Fruit fly (Drosophila melanogaster) whole organism, embryonic: Measurements from ENCODE around the gene CG17264.

Source experiments
- CG10274 ChIP-seq: fragments of 200-800 bp; sonication (Bioruptor generic); optimal IDR thresholded peaks from 3 replicates; lab custom pipeline; 2017; ENCODE audit warnings: missing biosample characterization, mild to moderate bottlenecking, missing genetic modification characterization
- CG10979 ChIP-seq: fragments of 200-800 bp; sonication (Bioruptor generic); optimal IDR thresholded peaks from 2 replicates; lab custom pipeline; 2018; ENCODE audit warnings: missing biosample characterization, mild to moderate bottlenecking, missing genetic modification characterization, moderate library complexity
- CG11456 ChIP-seq: fragments of 200-800 bp; sonication (Bioruptor generic); IDR thresholded peaks from 3 replicates; pipeline ENCODE4 v1.3.6; 2022; ENCODE audit warnings: missing biosample characterization, missing genetic modification characterization
- CG11695 ChIP-seq: fragments of 200-800 bp; sonication (Bioruptor generic); IDR thresholded peaks from 3 replicates; pipeline ENCODE4 v1.3.6; 2022; ENCODE audit warnings: missing biosample characterization, missing genetic modification characterization
- CG12942 ChIP-seq: fragments of 200-800 bp; sonication (Bioruptor generic); optimal IDR thresholded peaks from 3 replicates; lab custom pipeline; 2016; ENCODE audit warnings: missing biosample characterization, missing genetic modification characterization
- CG14710 ChIP-seq: fragments of 200-800 bp; sonication (Bioruptor generic); optimal IDR thresholded peaks from 3 replicates; lab custom pipeline; 2019; ENCODE audit warnings: missing biosample characterization, mild to moderate bottlenecking, missing genetic modification characterization, moderate library complexity
- CG15073 ChIP-seq: fragments of 200-800 bp; sonication (Bioruptor generic); optimal IDR thresholded peaks from 2 replicates; lab custom pipeline; 2016; ENCODE audit warnings: missing biosample characterization, missing genetic modification characterization
- CG1602 ChIP-seq: fragments of 200-800 bp; sonication (Bioruptor generic); optimal IDR thresholded peaks from 3 replicates; lab custom pipeline; 2016; ENCODE audit warnings: missing biosample characterization, missing genetic modification characterization
- CG16779 ChIP-seq: fragments of 200-800 bp; sonication (Bioruptor generic); IDR thresholded peaks from 2 replicates; pipeline ENCODE4 v1.3.6; 2022; ENCODE audit warnings: missing biosample characterization, missing genetic modification characterization
- CG17912 ChIP-seq: fragments of 200-800 bp; sonication (Bioruptor generic); optimal IDR thresholded peaks from 2 replicates; lab custom pipeline; 2018; ENCODE audit warnings: missing biosample characterization, mild to moderate bottlenecking, missing genetic modification characterization
- CG2120 ChIP-seq: fragments of 200-800 bp; sonication (Bioruptor generic); optimal IDR thresholded peaks from 3 replicates; lab custom pipeline; 2016; ENCODE audit warnings: missing biosample characterization, missing genetic modification characterization
- CG2889 ChIP-seq: fragments of 200-800 bp; sonication (Bioruptor generic); IDR thresholded peaks from 3 replicates; pipeline ENCODE4 v1.3.6; 2022; ENCODE audit warnings: missing biosample characterization, missing genetic modification characterization
- CG30431 ChIP-seq: fragments of 200-800 bp; sonication (Bioruptor generic); optimal IDR thresholded peaks from 2 replicates; lab custom pipeline; 2017; ENCODE audit warnings: missing biosample characterization, missing genetic modification characterization
- CG33557 ChIP-seq: fragments of 200-800 bp; sonication (Bioruptor generic); optimal IDR thresholded peaks from 2 replicates; lab custom pipeline; 2019; ENCODE audit warnings: missing biosample characterization, mild to moderate bottlenecking, missing genetic modification characterization, moderate library complexity
- CG34376 ChIP-seq: fragments of 200-800 bp; sonication (Bioruptor generic); optimal IDR thresholded peaks from 2 replicates; lab custom pipeline; 2018; ENCODE audit warnings: missing biosample characterization, mild to moderate bottlenecking, missing genetic modification characterization
- CG3838 ChIP-seq: fragments of 200-800 bp; sonication (Bioruptor generic); optimal IDR thresholded peaks from 3 replicates; lab custom pipeline; 2016; ENCODE audit warnings: missing biosample characterization, missing genetic modification characterization
- CG4404 ChIP-seq: fragments of 200-800 bp; sonication (Bioruptor generic); IDR thresholded peaks from 2 replicates; pipeline ENCODE4 v1.3.6; 2022; ENCODE audit warnings: missing biosample characterization, missing genetic modification characterization
- CG4424 ChIP-seq: fragments of 200-800 bp; sonication (Bioruptor generic); optimal IDR thresholded peaks from 3 replicates; lab custom pipeline; 2016; ENCODE audit warnings: missing biosample characterization, missing genetic modification characterization
- CG9437 ChIP-seq: fragments of 200-800 bp; sonication (Bioruptor generic); optimal IDR thresholded peaks from 2 replicates; lab custom pipeline; 2018; ENCODE audit warnings: missing biosample characterization, mild to moderate bottlenecking, missing genetic modification characterization
- D ChIP-seq, 2 experiments: fragments of 200-800 bp in 1 of 2; fragments of >200 bp in 1 of 2; sonication (Bioruptor generic) in 1 of 2; optimal IDR thresholded peaks; 2 replicates in 1 of 2; 3 replicates in 1 of 2; lab custom pipeline; 2017; ENCODE audit warnings: mild to moderate bottlenecking in 1 of 2, missing biosample characterization in 1 of 2, missing genetic modification characterization in 1 of 2, missing genetic modification reagents in 1 of 2
- ERR ChIP-seq: fragments of 200-800 bp; sonication (Bioruptor generic); optimal IDR thresholded peaks from 2 replicates; lab custom pipeline; 2016; ENCODE audit warnings: missing biosample characterization, missing genetic modification characterization
- Gsc ChIP-seq: fragments of 200-800 bp; sonication (Bioruptor generic); IDR thresholded peaks from 2 replicates; pipeline ENCODE4 v1.3.6; 2022; ENCODE audit warnings: missing biosample characterization, missing genetic modification characterization
- Gug ChIP-seq: fragments of 200-800 bp; sonication (Bioruptor generic); IDR thresholded peaks from 4 replicates; pipeline ENCODE4 v1.3.6; 2022; ENCODE audit warnings: missing biosample characterization, missing genetic modification characterization
- Kr ChIP-seq: fragments of 200-800 bp; sonication (Bioruptor generic); optimal IDR thresholded peaks from 2 replicates; lab custom pipeline; 2017; ENCODE audit warnings: missing biosample characterization, mild to moderate bottlenecking, missing genetic modification characterization
- Lim3 ChIP-seq: fragments of 200-800 bp; sonication (Bioruptor generic); IDR thresholded peaks from 2 replicates; pipeline ENCODE4 v1.3.6; 2022; ENCODE audit warnings: missing biosample characterization, missing genetic modification characterization
- Meics ChIP-seq: fragments of 200-800 bp; sonication (Bioruptor generic); optimal IDR thresholded peaks from 2 replicates; lab custom pipeline; 2017; ENCODE audit warnings: missing biosample characterization, mild to moderate bottlenecking, missing genetic modification characterization
- Nf-YB ChIP-seq: fragments of 200-800 bp; sonication (Bioruptor generic); optimal IDR thresholded peaks from 3 replicates; lab custom pipeline; 2019; ENCODE audit warnings: missing biosample characterization, mild to moderate bottlenecking, missing genetic modification characterization, moderate library complexity
- Sry-β ChIP-seq: fragments of 200-800 bp; sonication (Bioruptor generic); optimal IDR thresholded peaks from 2 replicates; lab custom pipeline; 2018; ENCODE audit warnings: missing biosample characterization, mild to moderate bottlenecking, missing genetic modification characterization, moderate library complexity
- Tbp ChIP-seq: fragments of >200 bp; optimal IDR thresholded peaks from 2 replicates; lab custom pipeline; 2018; ENCODE audit warnings: missing biosample characterization, missing genetic modification characterization
- ab ChIP-seq: fragments of 200-800 bp; sonication (Bioruptor generic); optimal IDR thresholded peaks from 2 replicates; lab custom pipeline; 2016; ENCODE audit warnings: missing biosample characterization, missing genetic modification characterization
- aop ChIP-seq: fragments of 200-800 bp; sonication (Bioruptor generic); IDR thresholded peaks from 2 replicates; pipeline ENCODE4 v1.3.6; 2022; ENCODE audit warnings: missing biosample characterization, missing genetic modification characterization
- bowl ChIP-seq: fragments of 200-800 bp; sonication (Bioruptor generic); IDR thresholded peaks from 2 replicates; pipeline ENCODE4 v1.3.6; 2022; ENCODE audit warnings: missing biosample characterization, missing genetic modification characterization
- da ChIP-seq: fragments of 200-800 bp; sonication (Bioruptor generic); optimal IDR thresholded peaks from 2 replicates; lab custom pipeline; 2016; ENCODE audit warnings: missing biosample characterization, missing genetic modification characterization
- dm ChIP-seq: fragments of 200-800 bp; sonication (Bioruptor generic); optimal IDR thresholded peaks from 3 replicates; lab custom pipeline; 2016; ENCODE audit warnings: missing biosample characterization, missing genetic modification characterization
- fd96Cb ChIP-seq: fragments of 200-800 bp; sonication (Bioruptor generic); optimal IDR thresholded peaks from 2 replicates; lab custom pipeline; 2018; ENCODE audit warnings: missing biosample characterization, mild to moderate bottlenecking, missing genetic modification characterization, moderate library complexity
- hb ChIP-seq: fragments of 200-800 bp; sonication (Bioruptor generic); IDR thresholded peaks from 3 replicates; pipeline ENCODE4 v1.3.6; 2022; ENCODE audit warnings: missing biosample characterization, missing genetic modification characterization; ENCODE audit not compliant: partially characterized antibody
- her ChIP-seq: fragments of 200-800 bp; sonication (Bioruptor generic); optimal IDR thresholded peaks from 2 replicates; lab custom pipeline; 2016; ENCODE audit warnings: missing biosample characterization, missing genetic modification characterization
- insv ChIP-seq, 2 experiments: fragments of 200-800 bp; sonication (Bioruptor generic); optimal IDR thresholded peaks; 3 replicates each; lab custom pipeline; 2016 to 2018; ENCODE audit warnings: missing biosample characterization in 2 of 2, missing genetic modification characterization in 2 of 2
- kay ChIP-seq: fragments of 200-800 bp; sonication (Bioruptor generic); optimal IDR thresholded peaks from 2 replicates; lab custom pipeline; 2016; ENCODE audit warnings: missing biosample characterization, missing genetic modification characterization
- luna ChIP-seq: fragments of 200-800 bp; sonication (Bioruptor generic); optimal IDR thresholded peaks from 2 replicates; lab custom pipeline; 2016; ENCODE audit warnings: missing biosample characterization, missing genetic modification characterization
- pfk ChIP-seq: fragments of 200-800 bp; sonication (Bioruptor generic); optimal IDR thresholded peaks from 2 replicates; lab custom pipeline; 2018; ENCODE audit warnings: missing biosample characterization, mild to moderate bottlenecking, missing genetic modification characterization, moderate library complexity
- pum ChIP-seq: fragments of 200-800 bp; sonication (Bioruptor generic); optimal IDR thresholded peaks from 2 replicates; lab custom pipeline; 2016; ENCODE audit warnings: missing biosample characterization, missing genetic modification characterization
- sc ChIP-seq, 3 experiments: fragments of >200 bp in 2 of 3; fragments of 200-800 bp in 1 of 3; sonication (Bioruptor generic) in 1 of 3; optimal IDR thresholded peaks; 2 replicates in 2 of 3; 3 replicates in 1 of 3; lab custom pipeline; 2017; ENCODE audit warnings: mild to moderate bottlenecking in 1 of 3, missing biosample characterization in 1 of 3, missing genetic modification characterization in 1 of 3, missing genetic modification reagents in 1 of 3
- sens ChIP-seq: fragments of 200-800 bp; sonication (Bioruptor generic); peaks from one replicate; lab custom pipeline; 2016; ENCODE audit warnings: missing biosample characterization, missing genetic modification characterization
- sens-2 ChIP-seq: fragments of 200-800 bp; sonication (Bioruptor generic); IDR thresholded peaks from 2 replicates; pipeline ENCODE4 v1.3.6; 2022; ENCODE audit warnings: missing biosample characterization, missing genetic modification characterization
- seq ChIP-seq: fragments of 200-800 bp; sonication (Bioruptor generic); IDR thresholded peaks from 2 replicates; pipeline ENCODE4 v1.3.6; 2022; ENCODE audit warnings: missing biosample characterization, missing genetic modification characterization
- sr ChIP-seq: fragments of 200-800 bp; sonication (Bioruptor generic); IDR thresholded peaks from 3 replicates; pipeline ENCODE4 v1.3.6; 2022; ENCODE audit warnings: missing biosample characterization, missing genetic modification characterization
- tgo ChIP-seq: fragments of 200-800 bp; sonication (Bioruptor generic); IDR thresholded peaks from 3 replicates; pipeline ENCODE4 v1.3.6; 2022; ENCODE audit warnings: missing biosample characterization, missing genetic modification characterization
- usp ChIP-seq: fragments of >200 bp; optimal IDR thresholded peaks from 2 replicates; lab custom pipeline; 2017; ENCODE audit warnings: missing biosample characterization, missing genetic modification characterization

The CG17264 gene

dm6 chr2L:2987681-2988381 is 30.5 kb upstream of the CG17264 start, which contains the start of the genes Chd1 and Bem46 (continued):
- TF ChIP-seq CG16779, result 0 out of 2 replicates have a peak, but pooled peaks have one; percentile 6
- peak; percentile 73 for TF ChIP-seq CG33557 (GFP tag; lab: Kevin White, UChicago)
- TF ChIP-seq CG4424, result peak; percentile 89
- peak; percentile 54 for TF ChIP-seq CG17912
- peak; percentile 84 for TF ChIP-seq fd96Cb
- TF ChIP-seq hb, result no peak
- TF ChIP-seq CG3838 (GFP tag; lab: Kevin White, UChicago), result peak; percentile 67
- no peak for TF ChIP-seq Lim3
- peak; percentile 85 for TF ChIP-seq tgo (GFP tag; lab: Robert Waterston, UW)
- peak; percentile 84; the same call in 2 of the 3 replicates for TF ChIP-seq CG2889
- TF ChIP-seq her, result peak; percentile 24
- TF ChIP-seq sens-2 (GFP tag; lab: Robert Waterston, UW), result no peak
- peak; percentile 72 for TF ChIP-seq CG30431 (GFP tag; lab: Kevin White, UChicago)
- TF ChIP-seq CG9437 (GFP tag; lab: Kevin White, UChicago), result peak; percentile 83
- peak; percentile 72 for TF ChIP-seq kay (GFP tag; lab: Kevin White, UChicago)
- TF ChIP-seq ab (GFP tag; lab: Kevin White, UChicago), result peak; percentile 74
- TF ChIP-seq CG11695, result peak; percentile 76
- peak; percentile 83 for TF ChIP-seq CG11456 (GFP tag; lab: Robert Waterston, UW)
- TF ChIP-seq pfk (GFP tag; lab: Kevin White, UChicago), result peak; percentile 44
- peak; percentile 79 for TF ChIP-seq CG4404 (GFP tag; lab: Robert Waterston, UW)
- TF ChIP-seq sens (GFP tag; lab: Kevin White, UChicago), result peak; percentile 94
- no peak for TF ChIP-seq da (GFP tag; lab: Kevin White, UChicago)
- peak; percentile 90 for TF ChIP-seq CG2120 (GFP tag; lab: Kevin White, UChicago)
- no peak for TF ChIP-seq bowl (GFP tag; lab: Robert Waterston, UW)
- TF ChIP-seq sc (optimal IDR thresholded peaks at IDR 0.05; lab: Kevin White, UChicago), result no peak
- TF ChIP-seq sc (GFP tag; optimal IDR thresholded peaks at IDR 0.05; lab: Kevin White, UChicago), result no peak
- no peak for TF ChIP-seq ERR
- peak; percentile 48; the same call in 2 of the 3 replicates for TF ChIP-seq sr (GFP tag; lab: Robert Waterston, UW)
- TF ChIP-seq CG14710, result peak; percentile 91
- TF ChIP-seq Meics, result peak; percentile 88
- no peak for TF ChIP-seq Tbp
- TF ChIP-seq CG10979 (tag; lab: Kevin White, UChicago), result peak; percentile 77
- TF ChIP-seq CG34376, result no peak
- TF ChIP-seq CG10274 (GFP tag; lab: Kevin White, UChicago), result peak; percentile 48
- peak; percentile 96 for TF ChIP-seq Sry-β (GFP tag; lab: Kevin White, UChicago)
- peak; percentile 72 for TF ChIP-seq pum (GFP tag; lab: Kevin White, UChicago)
- TF ChIP-seq CG12942 (GFP tag; lab: Kevin White, UChicago), result peak; percentile 88
- peak; percentile 85 for TF ChIP-seq Gug (GFP tag; lab: Robert Waterston, UW)
- TF ChIP-seq luna (GFP tag; lab: Kevin White, UChicago), result no peak
- peak in 1 of 2 experiments; percentile 54 for TF ChIP-seq insv (GFP tag; optimal IDR thresholded peaks at IDR 0.05; lab: Kevin White, UChicago)
- peak; percentile 88 for TF ChIP-seq CG1602 (GFP tag; lab: Kevin White, UChicago)
- TF ChIP-seq D (optimal IDR thresholded peaks at IDR 0.05; lab: Kevin White, UChicago), result no peak
- peak; percentile 70 for TF ChIP-seq D (GFP tag; optimal IDR thresholded peaks at IDR 0.05; lab: Kevin White, UChicago)
- no peak; the same call in 1 of the 2 replicates for TF ChIP-seq seq (GFP tag; lab: Robert Waterston, UW)
- no peak for TF ChIP-seq usp (GFP tag; lab: Kevin White, UChicago)
- no peak for TF ChIP-seq Kr (GFP tag; lab: Kevin White, UChicago)
- no peak for TF ChIP-seq CG15073 (GFP tag; lab: Kevin White, UChicago)
- TF ChIP-seq aop (GFP tag; lab: Robert Waterston, UW), result peak; percentile 53; the same call in 1 of the 2 replicates
- TF ChIP-seq dm, result peak; percentile 58
- peak; percentile 48; the same call in 1 of the 2 replicates for TF ChIP-seq Gsc (GFP tag; lab: Robert Waterston, UW)
- peak; percentile 67 for TF ChIP-seq Nf-YB (GFP tag; lab: Kevin White, UChicago)
